Fruit fly (Drosophila melanogaster) whole organism, embryonic: ENCODE results near the gene CG7557.

ENCODE experiments used
- Aef1 ChIP-seq: fragments of 200-800 bp; sonication (Bioruptor generic); IDR thresholded peaks from 3 replicates; pipeline ENCODE4 v1.3.6; 2022; ENCODE audit warnings: missing biosample characterization, missing genetic modification characterization
- B-H1 ChIP-seq: fragments of 200-800 bp; sonication (Bioruptor generic); IDR thresholded peaks from 3 replicates; pipeline ENCODE4 v1.3.6; 2022; ENCODE audit warnings: missing biosample characterization, missing genetic modification characterization
- CG10959 ChIP-seq: fragments of 200-800 bp; sonication (Bioruptor generic); IDR thresholded peaks from 2 replicates; pipeline ENCODE4 v1.3.6; 2022; ENCODE audit warnings: missing biosample characterization, missing genetic modification characterization
- CG11398 ChIP-seq: fragments of 200-800 bp; sonication (Bioruptor generic); optimal IDR thresholded peaks from 2 replicates; lab custom pipeline; 2016; ENCODE audit warnings: missing biosample characterization, missing genetic modification characterization
- CG11456 ChIP-seq: fragments of 200-800 bp; sonication (Bioruptor generic); IDR thresholded peaks from 3 replicates; pipeline ENCODE4 v1.3.6; 2022; ENCODE audit warnings: missing biosample characterization, missing genetic modification characterization
- CG12071 ChIP-seq: fragments of 200-800 bp; sonication (Bioruptor generic); optimal IDR thresholded peaks from 3 replicates; lab custom pipeline; 2018; ENCODE audit warnings: missing biosample characterization, mild to moderate bottlenecking, missing genetic modification characterization
- CG12236 ChIP-seq: fragments of 200-800 bp; sonication (Bioruptor generic); optimal IDR thresholded peaks from 2 replicates; lab custom pipeline; 2016; ENCODE audit warnings: missing biosample characterization, missing genetic modification characterization
- CG15601 ChIP-seq: fragments of 200-800 bp; sonication (Bioruptor generic); optimal IDR thresholded peaks from 3 replicates; lab custom pipeline; 2019; ENCODE audit warnings: missing biosample characterization, mild to moderate bottlenecking, missing genetic modification characterization, moderate library complexity
- CG16815 ChIP-seq: fragments of 200-800 bp; sonication (Bioruptor generic); optimal IDR thresholded peaks from 3 replicates; lab custom pipeline; 2017; ENCODE audit warnings: missing biosample characterization, mild to moderate bottlenecking, missing genetic modification characterization
- CG2875 ChIP-seq: fragments of 200-800 bp; sonication (Bioruptor generic); optimal IDR thresholded peaks from 2 replicates; lab custom pipeline; 2017; ENCODE audit warnings: missing biosample characterization, mild to moderate bottlenecking, missing genetic modification characterization, missing genetic modification reagents
- CG2889 ChIP-seq: fragments of 200-800 bp; sonication (Bioruptor generic); IDR thresholded peaks from 3 replicates; pipeline ENCODE4 v1.3.6; 2022; ENCODE audit warnings: missing biosample characterization, missing genetic modification characterization
- CG6272 ChIP-seq: fragments of 200-800 bp; sonication (Bioruptor generic); IDR thresholded peaks from 2 replicates; pipeline ENCODE4 v1.3.6; 2022; ENCODE audit warnings: missing biosample characterization, missing genetic modification characterization
- CG6654 ChIP-seq: fragments of 200-800 bp; sonication (Bioruptor generic); optimal IDR thresholded peaks from 2 replicates; lab custom pipeline; 2017; ENCODE audit warnings: missing biosample characterization, mild to moderate bottlenecking, missing genetic modification characterization
- CG7357 ChIP-seq: fragments of 200-800 bp; sonication (Bioruptor generic); IDR thresholded peaks from 3 replicates; pipeline ENCODE4 v1.3.6; 2022; ENCODE audit warnings: missing biosample characterization, missing genetic modification characterization
- CG7987 ChIP-seq: fragments of 200-800 bp; sonication (Bioruptor generic); optimal IDR thresholded peaks from 2 replicates; lab custom pipeline; 2018; ENCODE audit warnings: missing biosample characterization, mild to moderate bottlenecking, missing genetic modification characterization, moderate library complexity
- D19B ChIP-seq: fragments of 200-800 bp; sonication (Bioruptor generic); optimal IDR thresholded peaks from 2 replicates; lab custom pipeline; 2017; ENCODE audit warnings: missing biosample characterization, mild to moderate bottlenecking, missing genetic modification characterization
- Ets65A ChIP-seq: fragments of 200-800 bp; sonication (Bioruptor generic); peaks from one replicate; lab custom pipeline; 2016; ENCODE audit warnings: missing biosample characterization, missing genetic modification characterization
- Fer3 ChIP-seq: fragments of 200-800 bp; sonication (Bioruptor generic); optimal IDR thresholded peaks from 2 replicates; lab custom pipeline; 2018; ENCODE audit warnings: missing biosample characterization, mild to moderate bottlenecking, missing genetic modification characterization, moderate library complexity
- GATAe ChIP-seq: fragments of 200-800 bp; sonication (Bioruptor generic); conservative IDR thresholded peaks from 2 replicates; pipeline ENCODE4 v1.3.6; 2022; ENCODE audit warnings: missing biosample characterization, missing genetic modification characterization
- Gsc ChIP-seq: fragments of 200-800 bp; sonication (Bioruptor generic); IDR thresholded peaks from 2 replicates; pipeline ENCODE4 v1.3.6; 2022; ENCODE audit warnings: missing biosample characterization, missing genetic modification characterization
- HHEX ChIP-seq: fragments of 200-800 bp; sonication (Bioruptor generic); optimal IDR thresholded peaks from 3 replicates; lab custom pipeline; 2017; ENCODE audit warnings: missing biosample characterization, mild to moderate bottlenecking, missing genetic modification characterization, missing genetic modification reagents
- Hand ChIP-seq: fragments of 200-800 bp; sonication (Bioruptor generic); optimal IDR thresholded peaks from 2 replicates; lab custom pipeline; 2017; ENCODE audit warnings: mild to moderate bottlenecking, missing biosample characterization, missing genetic modification reagents, missing genetic modification characterization
- Hr51 ChIP-seq, 2 experiments: fragments of 200-800 bp; sonication (Bioruptor generic); optimal IDR thresholded peaks; 2 replicates in 1 of 2; 3 replicates in 1 of 2; lab custom pipeline; 2016 to 2018; ENCODE audit warnings: missing biosample characterization in 2 of 2, missing genetic modification characterization in 2 of 2, mild to moderate bottlenecking in 1 of 2, moderate library complexity in 1 of 2
- Med ChIP-seq: fragments of 200-800 bp; sonication (Bioruptor generic); peaks from one replicate; lab custom pipeline; 2016; ENCODE audit warnings: missing biosample characterization, missing genetic modification characterization, mild to moderate bottlenecking, inconsistent platforms, moderate library complexity
- Meics ChIP-seq: fragments of 200-800 bp; sonication (Bioruptor generic); optimal IDR thresholded peaks from 2 replicates; lab custom pipeline; 2017; ENCODE audit warnings: missing biosample characterization, mild to moderate bottlenecking, missing genetic modification characterization
- Mes4 ChIP-seq: fragments of 200-800 bp; sonication (Bioruptor generic); optimal IDR thresholded peaks from 2 replicates; lab custom pipeline; 2016; ENCODE audit warnings: missing biosample characterization, missing genetic modification characterization
- Neu2 ChIP-seq: fragments of 200-800 bp; sonication (Bioruptor generic); optimal IDR thresholded peaks from 3 replicates; lab custom pipeline; 2016; ENCODE audit warnings: missing biosample characterization, missing genetic modification characterization, borderline replicate concordance
- Scr ChIP-seq: fragments of 200-800 bp; sonication (Bioruptor generic); IDR thresholded peaks from 2 replicates; pipeline ENCODE4 v1.3.6; 2022; ENCODE audit warnings: missing biosample characterization, missing genetic modification characterization; ENCODE audit not compliant: partially characterized antibody
- abd-A ChIP-seq: fragments of 200-800 bp; sonication (Bioruptor generic); optimal IDR thresholded peaks from 3 replicates; lab custom pipeline; 2019; ENCODE audit warnings: missing biosample characterization, mild to moderate bottlenecking, missing genetic modification characterization, moderate library complexity
- amos ChIP-seq: fragments of 200-800 bp; sonication (Bioruptor generic); IDR thresholded peaks from 2 replicates; pipeline ENCODE4 v1.3.6; 2022; ENCODE audit warnings: missing biosample characterization, missing genetic modification characterization; ENCODE audit not compliant: partially characterized antibody
- br ChIP-seq: fragments of >200 bp; optimal IDR thresholded peaks from 2 replicates; lab custom pipeline; 2017
- cas ChIP-seq: fragments of 200-800 bp; sonication (Bioruptor generic); IDR thresholded peaks from 2 replicates; pipeline ENCODE4 v1.3.6; 2022; ENCODE audit warnings: missing biosample characterization, missing genetic modification characterization
- cg ChIP-seq: fragments of 200-800 bp; sonication (Bioruptor generic); optimal IDR thresholded peaks from 3 replicates; lab custom pipeline; 2019; ENCODE audit warnings: missing biosample characterization, mild to moderate bottlenecking, missing genetic modification characterization, moderate library complexity
- crc ChIP-seq: fragments of 200-800 bp; sonication (Bioruptor generic); optimal IDR thresholded peaks from 2 replicates; lab custom pipeline; 2016; ENCODE audit warnings: missing biosample characterization, missing genetic modification characterization
- ftz-f1 ChIP-seq: fragments of 200-800 bp; sonication (Bioruptor generic); optimal IDR thresholded peaks from 2 replicates; lab custom pipeline; 2016; ENCODE audit warnings: missing biosample characterization, missing genetic modification characterization
- gce ChIP-seq: fragments of 200-800 bp; sonication (Bioruptor generic); IDR thresholded peaks from 3 replicates; pipeline ENCODE4 v1.3.6; 2022; ENCODE audit warnings: missing biosample characterization, missing genetic modification characterization
- gt ChIP-seq: fragments of 200-800 bp; sonication (Bioruptor generic); IDR thresholded peaks from 2 replicates; pipeline ENCODE4 v1.3.6; 2022; ENCODE audit warnings: missing biosample characterization, missing genetic modification characterization
- ham ChIP-seq: fragments of 200-800 bp; sonication (Bioruptor generic); IDR thresholded peaks from 2 replicates; pipeline ENCODE4 v1.3.6; 2022; ENCODE audit warnings: missing biosample characterization, missing genetic modification characterization
- her ChIP-seq: fragments of 200-800 bp; sonication (Bioruptor generic); optimal IDR thresholded peaks from 2 replicates; lab custom pipeline; 2016; ENCODE audit warnings: missing biosample characterization, missing genetic modification characterization
- lov ChIP-seq, 2 experiments: fragments of 200-800 bp in 1 of 2; fragments of >200 bp in 1 of 2; sonication (Bioruptor generic) in 1 of 2; IDR thresholded peaks in 1 of 2; optimal IDR thresholded peaks in 1 of 2; 2 replicates in 1 of 2; 3 replicates in 1 of 2; pipeline versions ENCODE4 v1.3.6 to Lab custom; 2017 to 2022; ENCODE audit warnings: missing biosample characterization in 1 of 2, missing genetic modification characterization in 1 of 2
- onecut ChIP-seq: fragments of 200-800 bp; sonication (Bioruptor generic); IDR thresholded peaks from 2 replicates; pipeline ENCODE4 v1.3.6; 2022; ENCODE audit warnings: missing biosample characterization, missing genetic modification characterization
- peb ChIP-seq: fragments of 200-800 bp; sonication (Bioruptor generic); IDR thresholded peaks from 2 replicates; pipeline ENCODE4 v1.3.6; 2022; ENCODE audit warnings: missing biosample characterization, missing genetic modification characterization
- phol ChIP-seq: fragments of 200-800 bp; sonication (Bioruptor generic); optimal IDR thresholded peaks from 3 replicates; lab custom pipeline; 2018; ENCODE audit warnings: missing biosample characterization, mild to moderate bottlenecking, missing genetic modification characterization, moderate library complexity
- prd ChIP-seq, 3 experiments: fragments of >200 bp in 2 of 3; fragments of 200-800 bp in 1 of 3; sonication (Bioruptor generic) in 1 of 3; optimal IDR thresholded peaks in 2 of 3; IDR thresholded peaks in 1 of 3; 2 replicates in 2 of 3; 3 replicates in 1 of 3; pipeline versions ENCODE4 v1.3.6 to Lab custom; 2017 to 2022; ENCODE audit warnings: missing biosample characterization in 1 of 3, missing genetic modification characterization in 1 of 3
- ranshi ChIP-seq: fragments of 200-800 bp; sonication (Bioruptor generic); IDR thresholded peaks from 2 replicates; pipeline ENCODE4 v1.3.6; 2022; ENCODE audit warnings: missing biosample characterization, missing genetic modification characterization
- salm ChIP-seq: fragments of 200-800 bp; sonication (Bioruptor generic); optimal IDR thresholded peaks from 2 replicates; lab custom pipeline; 2018; ENCODE audit warnings: missing biosample characterization, mild to moderate bottlenecking, missing genetic modification characterization
- sens ChIP-seq: fragments of 200-800 bp; sonication (Bioruptor generic); peaks from one replicate; lab custom pipeline; 2016; ENCODE audit warnings: missing biosample characterization, missing genetic modification characterization
- slbo ChIP-seq: fragments of 200-800 bp; sonication (Bioruptor generic); IDR thresholded peaks from 2 replicates; pipeline ENCODE4 v1.3.6; 2022; ENCODE audit warnings: missing biosample characterization, missing genetic modification characterization
- sr ChIP-seq: fragments of 200-800 bp; sonication (Bioruptor generic); IDR thresholded peaks from 3 replicates; pipeline ENCODE4 v1.3.6; 2022; ENCODE audit warnings: missing biosample characterization, missing genetic modification characterization
- wek ChIP-seq: fragments of 200-800 bp; sonication (Bioruptor generic); optimal IDR thresholded peaks from 3 replicates; lab custom pipeline; 2018; ENCODE audit warnings: missing biosample characterization, mild to moderate bottlenecking, missing genetic modification characterization, moderate library complexity
- zfh1 ChIP-seq: fragments of 200-800 bp; sonication (Bioruptor generic); IDR thresholded peaks from 3 replicates; pipeline ENCODE4 v1.3.6; 2022; ENCODE audit warnings: missing biosample characterization, missing genetic modification characterization

CG7557 gene

DNA sequence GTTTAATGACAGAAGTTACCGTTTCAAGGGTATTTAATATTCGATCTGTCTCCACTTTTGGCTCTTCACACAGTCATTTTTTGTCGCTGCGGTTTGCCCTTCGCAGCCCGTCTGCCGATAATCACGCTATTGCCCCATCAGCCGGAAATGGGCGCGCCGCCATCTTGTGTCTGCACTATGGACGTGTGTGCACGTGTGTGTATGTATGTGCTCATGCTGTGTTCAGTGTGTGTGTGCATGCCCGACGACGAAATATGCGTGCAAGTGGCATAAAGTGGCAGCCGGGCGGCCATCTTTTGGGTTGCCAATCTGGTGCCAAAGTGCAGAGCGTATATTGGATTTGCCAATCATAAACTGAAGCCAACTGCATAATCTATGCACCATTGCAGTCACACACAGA lies 9.5 kb downstream of the CG7557 start (continued):
- no peak for TF ChIP-seq D19B (GFP tag; lab: Kevin White, UChicago)
- TF ChIP-seq Hand (GFP tag; lab: Kevin White, UChicago): no peak
- no peak for TF ChIP-seq Fer3 (tag; lab: Kevin White, UChicago)
- TF ChIP-seq sr: no peak
- TF ChIP-seq Meics: no peak
- peak; percentile 57 for TF ChIP-seq Med (GFP tag; lab: Kevin White, UChicago)
- TF ChIP-seq gt: no peak
- no peak for TF ChIP-seq B-H1 (GFP tag; lab: Robert Waterston, UW)
- no peak for TF ChIP-seq CG10959 (GFP tag; lab: Robert Waterston, UW)
- peak; percentile 31 for TF ChIP-seq CG7987 (GFP tag; lab: Kevin White, UChicago)
- TF ChIP-seq lov (optimal IDR thresholded peaks at IDR 0.05; lab: Kevin White, UChicago): no peak
- TF ChIP-seq lov (GFP tag; IDR thresholded peaks at IDR 0.05; lab: Robert Waterston, UW): 0 out of 3 replicates have a peak, but pooled peaks have one; percentile 19
- TF ChIP-seq ftz-f1: no peak
- TF ChIP-seq ranshi (GFP tag; lab: Robert Waterston, UW): no peak
- TF ChIP-seq sens: no peak
- TF ChIP-seq Neu2 (GFP tag; lab: Kevin White, UChicago): no peak
- no peak for TF ChIP-seq CG15601 (tag; lab: Kevin White, UChicago)
- peak; percentile 17 for TF ChIP-seq wek (GFP tag; lab: Kevin White, UChicago)
- no peak for TF ChIP-seq Mes4
- TF ChIP-seq CG7357: no peak
- TF ChIP-seq CG6272 (GFP tag; lab: Robert Waterston, UW): 0 out of 2 replicates have a peak, but pooled peaks have one; percentile 16
- peak; percentile 2 for TF ChIP-seq cg (GFP tag; lab: Kevin White, UChicago)
- TF ChIP-seq phol: peak; percentile 67
- TF ChIP-seq CG16815 (GFP tag; lab: Kevin White, UChicago): no peak
- TF ChIP-seq Hr51 (GFP tag; optimal IDR thresholded peaks at IDR 0.05; lab: Kevin White, UChicago): no peak
- no peak for TF ChIP-seq slbo (GFP tag; lab: Robert Waterston, UW)
- peak; percentile 76 for TF ChIP-seq Ets65A (GFP tag; lab: Kevin White, UChicago)
- no peak for TF ChIP-seq prd (optimal IDR thresholded peaks at IDR 0.05; lab: Kevin White, UChicago)
- peak; percentile 18; the same call in 1 of the 3 replicates for TF ChIP-seq prd (GFP tag; IDR thresholded peaks at IDR 0.05; lab: Robert Waterston, UW)
- no peak for TF ChIP-seq amos (GFP tag; lab: Robert Waterston, UW)
- TF ChIP-seq CG12071 (GFP tag; lab: Kevin White, UChicago): no peak
- no peak for TF ChIP-seq Aef1 (GFP tag; lab: Robert Waterston, UW)
- no peak for TF ChIP-seq her
- TF ChIP-seq abd-A (tag; lab: Kevin White, UChicago): no peak
- TF ChIP-seq Gsc (GFP tag; lab: Robert Waterston, UW): no peak
- no peak for TF ChIP-seq GATAe
- TF ChIP-seq Scr (GFP tag; lab: Robert Waterston, UW): no peak
- no peak for TF ChIP-seq ham
- peak; percentile 54; the same call in 1 of the 3 replicates for TF ChIP-seq CG11456 (GFP tag; lab: Robert Waterston, UW)
- no peak for TF ChIP-seq gce (GFP tag; lab: Robert Waterston, UW)
- no peak for TF ChIP-seq CG2889 (GFP tag; lab: Robert Waterston, UW)
- TF ChIP-seq salm: no peak
- no peak for TF ChIP-seq CG11398
- 0 out of 3 replicates have a peak, but pooled peaks have one; percentile 10 for TF ChIP-seq zfh1
- peak; percentile 16; the same call in 1 of the 2 replicates for TF ChIP-seq onecut (GFP tag; lab: Robert Waterston, UW)
- TF ChIP-seq crc (GFP tag; lab: Kevin White, UChicago): no peak
- TF ChIP-seq cas (GFP tag; lab: Robert Waterston, UW): no peak
- TF ChIP-seq CG2875 (GFP tag; lab: Kevin White, UChicago): no peak
- no peak for TF ChIP-seq br (lab: Kevin White, UChicago)
- TF ChIP-seq peb (GFP tag; lab: Robert Waterston, UW): no peak
- TF ChIP-seq CG6654 (GFP tag; lab: Kevin White, UChicago): no peak
- TF ChIP-seq CG12236 (GFP tag; lab: Kevin White, UChicago): no peak
- TF ChIP-seq HHEX (GFP tag; lab: Kevin White, UChicago): no peak
